Worm (Caenorhabditis elegans): Measurements from ENCODE around the gene ins-12.

ins-12 gene

DNA sequence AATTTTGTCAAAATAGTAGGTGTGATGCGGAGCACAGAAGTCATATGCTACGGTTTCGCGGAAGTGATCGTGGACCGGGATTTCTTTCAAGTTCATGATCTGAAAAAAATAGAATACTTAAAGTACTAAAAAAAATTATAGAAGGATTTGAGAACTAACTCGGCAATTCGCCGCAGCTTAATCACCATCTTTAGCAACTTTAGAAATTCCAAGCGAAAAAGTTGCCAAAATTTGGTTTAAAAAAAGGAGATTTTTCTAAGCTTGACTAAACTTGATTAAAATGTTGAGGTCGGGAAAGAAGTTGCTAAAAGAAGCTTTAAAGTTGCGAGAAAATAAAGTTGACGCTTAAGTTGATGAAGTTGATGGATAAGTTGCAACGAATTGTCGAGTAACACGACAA lies 36.8 kb upstream of the ins-12 start, which contains the start of gene ZK177.9:
Gene ZK177.9, minus strand, starts transcription at position 101 of the 400 bp plus-strand sequence.
- TF ChIP-seq mdl-1 (tag; optimal IDR thresholded peaks at IDR 0.05) (no peak), lin-13 (GFP tag; optimal IDR thresholded peaks at IDR 0.05) (no peak), vab-15 (tag; optimal IDR thresholded peaks at IDR 0.05) (no peak), aly-2 (tag; optimal IDR thresholded peaks at IDR 0.05) (no peak), pag-3 (tag; optimal IDR thresholded peaks at IDR 0.05; ENCODE audit: borderline replicate concordance, insufficient read depth) (no peak), unc-30 (tag; optimal IDR thresholded peaks at IDR 0.05) (no peak), isw-1 (GFP tag; IDR thresholded peaks at IDR 0.05) (no peak), nhr-85 (tag) (no peak), fos-1 (tag; optimal IDR thresholded peaks at IDR 0.05) (no peak), C34B4.2 (tag; optimal IDR thresholded peaks at IDR 0.05) (no peak), egl-27 (tag; optimal IDR thresholded peaks at IDR 0.05) (no peak), blmp-1 (tag; optimal IDR thresholded peaks at IDR 0.05) (no peak), zip-4 (GFP tag; optimal IDR thresholded peaks at IDR 0.05) (no peak), elt-3 (tag; optimal IDR thresholded peaks at IDR 0.05) (no peak)

DNA sequence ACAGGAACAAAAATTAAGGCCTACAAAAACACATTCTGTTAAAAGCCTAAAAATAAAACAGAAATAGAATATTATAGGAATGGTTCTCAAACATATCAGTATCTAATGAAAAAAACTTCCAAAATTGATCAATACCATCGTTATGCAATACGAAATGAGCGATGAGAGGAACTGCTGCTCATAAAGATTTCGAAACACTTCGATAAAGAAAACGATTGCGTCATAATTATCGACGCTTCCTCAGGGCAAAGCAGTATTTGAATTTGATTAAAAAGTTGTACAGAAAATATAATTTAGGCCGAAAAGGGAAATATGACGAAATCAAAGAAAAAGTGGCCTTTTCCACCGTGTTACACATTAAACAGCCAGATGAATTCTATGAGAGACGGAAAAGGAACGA lies 36.4 kb upstream of the ins-12 start:
- no peak for TF ChIP-seq egl-13 (tag; optimal IDR thresholded peaks at IDR 0.05)
- no peak for TF ChIP-seq nhr-19 (GFP tag; conservative IDR thresholded peaks at IDR 0.05)
- TF ChIP-seq ceh-82 (tag; optimal IDR thresholded peaks at IDR 0.05), result no peak
- no peak for TF ChIP-seq ceh-88 (GFP tag; IDR thresholded peaks at IDR 0.05)
- no peak for TF ChIP-seq nhr-28 (tag; optimal IDR thresholded peaks at IDR 0.05)

DNA sequence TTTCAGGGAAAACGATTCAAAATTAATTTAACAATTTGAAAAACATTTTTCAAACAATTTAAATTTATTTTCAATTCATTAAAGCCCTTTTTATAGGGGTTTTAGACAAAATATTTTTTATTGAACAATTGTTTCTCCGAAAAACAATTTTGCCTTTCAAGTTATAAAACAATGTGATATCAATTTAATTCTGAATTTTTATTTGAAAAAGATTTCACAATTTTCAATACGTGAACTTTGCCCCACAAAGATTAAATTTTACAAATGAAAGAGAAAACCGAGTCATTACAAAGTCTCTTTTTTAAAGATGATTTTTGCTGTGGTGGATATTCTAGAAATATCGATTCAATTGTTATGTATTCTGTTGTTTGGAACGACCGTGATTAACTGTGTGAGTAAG lies 35.5 kb upstream of the ins-12 start, which contains the start of gene ZK177.2:
Gene ZK177.2, plus strand, starts transcription at position 301 of the 400 bp plus-strand sequence.
- no peak for TF ChIP-seq pax-3 (tag; optimal IDR thresholded peaks at IDR 0.05)
- TF ChIP-seq lin-35 (GFP tag; optimal IDR thresholded peaks at IDR 0.05), result no peak
- TF ChIP-seq elt-3 (tag; optimal IDR thresholded peaks at IDR 0.05), result no peak
- no peak for TF ChIP-seq fos-1 (tag; optimal IDR thresholded peaks at IDR 0.05)
- no peak for TF ChIP-seq efl-1 (optimal IDR thresholded peaks at IDR 0.05)
- no peak for TF ChIP-seq efl-1 (GFP tag; optimal IDR thresholded peaks at IDR 0.05 in 1 of 2)
- TF ChIP-seq elt-2 (tag; optimal IDR thresholded peaks at IDR 0.05), result no peak
- TF ChIP-seq isw-1 (GFP tag; IDR thresholded peaks at IDR 0.05), result no peak
- TF ChIP-seq ztf-4 (tag; optimal IDR thresholded peaks at IDR 0.05), result no peak
- TF ChIP-seq F16B12.6 (tag; optimal IDR thresholded peaks at IDR 0.05), result no peak
- no peak for TF ChIP-seq C16A3.4 (tag; optimal IDR thresholded peaks at IDR 0.05)
- TF ChIP-seq snu-23 (GFP tag; optimal IDR thresholded peaks at IDR 0.05), result no peak
- TF ChIP-seq nhr-19 (GFP tag; conservative IDR thresholded peaks at IDR 0.05), result no peak
- TF ChIP-seq dsc-1 (tag; optimal IDR thresholded peaks at IDR 0.05), result no peak
- TF ChIP-seq fkh-4 (tag; optimal IDR thresholded peaks at IDR 0.05; ENCODE audit: borderline replicate concordance), result no peak
- TF ChIP-seq lir-3 (tag; optimal IDR thresholded peaks at IDR 0.05; ENCODE audit: poor library complexity), result no peak
- no peak for TF ChIP-seq egl-27 (tag; optimal IDR thresholded peaks at IDR 0.05)

DNA sequence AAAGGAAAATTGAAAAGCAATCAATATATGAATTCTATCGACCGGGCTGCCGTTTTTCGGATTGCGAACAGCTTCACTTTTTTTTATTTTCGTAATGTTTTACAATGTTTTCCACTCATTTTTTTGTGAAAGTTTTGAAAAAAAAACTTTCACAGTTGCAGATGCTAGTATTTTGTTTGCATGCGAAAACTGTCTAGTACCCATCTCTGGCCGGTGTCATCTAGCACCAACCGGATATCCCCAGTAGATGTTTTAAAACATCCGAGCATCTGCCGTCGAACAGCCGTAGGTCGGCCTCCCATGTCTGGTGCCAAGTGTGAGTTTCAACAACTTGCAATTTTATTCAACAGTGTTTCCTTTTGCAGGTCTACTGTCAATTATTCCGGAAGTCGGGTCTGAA lies 33.0 kb upstream of the ins-12 start, which contains the start of gene ZK177.12:
Gene ZK177.12, plus strand, starts transcription at position 301 of the 400 bp plus-strand sequence.
- TF ChIP-seq irx-1 (tag; optimal IDR thresholded peaks at IDR 0.05) (no peak), elt-2 (tag; optimal IDR thresholded peaks at IDR 0.05) (no peak), nhr-28 (tag; optimal IDR thresholded peaks at IDR 0.05) (no peak), zip-4 (GFP tag; optimal IDR thresholded peaks at IDR 0.05) (no peak)

DNA sequence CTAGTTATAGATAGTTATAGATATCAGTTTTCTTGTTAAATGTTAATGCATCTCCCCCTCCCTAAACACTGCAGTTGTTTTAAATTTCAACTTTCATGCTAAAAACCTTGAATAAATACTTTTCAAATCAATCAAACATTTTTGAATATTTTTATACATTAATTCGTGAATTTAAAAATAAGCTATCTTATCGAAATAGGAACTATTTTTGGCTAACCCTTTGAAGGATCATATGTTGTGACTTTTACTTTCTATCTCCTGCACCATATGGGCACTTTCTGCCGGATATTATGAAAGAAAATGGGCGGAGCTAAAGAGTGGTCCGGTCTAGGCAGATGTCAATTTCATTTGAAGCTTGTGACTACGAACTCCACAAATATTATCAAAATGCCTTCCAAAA lies 31.8 kb upstream of the ins-12 start, which contains the start of gene ZK177.11:
Gene ZK177.11, plus strand, starts transcription at position 301 of the 400 bp plus-strand sequence.
- TF ChIP-seq lir-3 (tag; optimal IDR thresholded peaks at IDR 0.05; ENCODE audit: poor library complexity) (no peak), lin-35 (GFP tag; optimal IDR thresholded peaks at IDR 0.05) (no peak), pqm-1 (tag; optimal IDR thresholded peaks at IDR 0.05) (no peak), aly-2 (tag; optimal IDR thresholded peaks at IDR 0.05) (no peak), ztf-4 (tag; optimal IDR thresholded peaks at IDR 0.05) (no peak), nhr-47 (tag; optimal IDR thresholded peaks at IDR 0.05) (no peak), ceh-63 (GFP tag; optimal IDR thresholded peaks at IDR 0.05) (no peak), nhr-12 (tag; optimal IDR thresholded peaks at IDR 0.05) (no peak), efl-1 (optimal IDR thresholded peaks at IDR 0.05) (no peak), efl-1 (GFP tag; optimal IDR thresholded peaks at IDR 0.05 in 1 of 2) (no peak), ceh-8 (GFP tag; optimal IDR thresholded peaks at IDR 0.05) (no peak), hlh-17 (GFP tag; optimal IDR thresholded peaks at IDR 0.05; ENCODE audit: borderline replicate concordance) (no peak), nhr-28 (tag; optimal IDR thresholded peaks at IDR 0.05) (no peak)

Data from whole organism, L1 larva.